Worm (Caenorhabditis elegans): ENCODE results near the gene T08B6.9.
A peak's percentile ranks its signal among the peaks of the same experiment; 100 is the strongest.

The T08B6.9 gene

DNA sequence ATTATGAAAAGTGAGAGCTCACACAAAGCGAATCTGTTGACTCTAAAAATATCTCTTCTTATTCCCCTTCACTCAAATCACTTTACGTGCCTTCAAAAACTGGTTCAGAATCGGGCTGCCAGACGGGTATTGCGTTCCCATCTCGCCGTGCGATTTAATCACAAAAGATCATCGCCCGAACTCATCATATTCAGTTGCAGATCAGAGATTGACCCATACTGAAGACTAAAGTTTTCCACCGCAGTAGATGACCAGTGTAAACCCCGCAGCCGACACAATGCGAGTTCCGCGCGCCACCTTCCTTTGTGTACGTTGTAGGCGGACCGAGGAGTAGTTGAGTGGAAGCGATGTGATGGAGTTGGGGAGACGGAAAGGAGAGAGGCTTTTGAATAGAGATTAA, 10.0 kb upstream of the T08B6.9 start (continued):
- TF ChIP-seq mxl-3 (GFP tag; optimal IDR thresholded peaks at IDR 0.05) (peak; percentile 73), nhr-10 (tag; optimal IDR thresholded peaks at IDR 0.05) (peak; percentile 27), ces-1 (GFP tag; optimal IDR thresholded peaks at IDR 0.05) (no peak), arid-1 (GFP tag; conservative IDR thresholded peaks at IDR 0.05) (peak; percentile 61), rbr-2 (tag; optimal IDR thresholded peaks at IDR 0.05) (peak; percentile 57), ceh-62 (tag; optimal IDR thresholded peaks at IDR 0.05) (no peak), ZK337.2 (GFP tag; IDR thresholded peaks at IDR 0.05) (no peak), ZK546.5 (tag; optimal IDR thresholded peaks at IDR 0.05) (no peak), T26A8.4 (GFP tag; IDR thresholded peaks at IDR 0.05) (no peak), snpc-1.2 (GFP tag; IDR thresholded peaks at IDR 0.05) (peak; percentile 100), T20F7.1 (GFP tag; optimal IDR thresholded peaks at IDR 0.05) (no peak), dpl-1 (GFP tag; optimal IDR thresholded peaks at IDR 0.05) (no peak), Y105C5A.15 (GFP tag; IDR thresholded peaks at IDR 0.05) (no peak), daf-12 (tag; optimal IDR thresholded peaks at IDR 0.05) (no peak), hmg-1.1 (GFP tag; IDR thresholded peaks at IDR 0.05) (no peak), duxl-1 (tag; optimal IDR thresholded peaks at IDR 0.05; ENCODE audit: poor library complexity) (peak; percentile 43), F44E2.7 (GFP tag; IDR thresholded peaks at IDR 0.05) (no peak), lim-7 (GFP tag; IDR thresholded peaks at IDR 0.05) (no peak), vab-7 (GFP tag; IDR thresholded peaks at IDR 0.05) (no peak), tag-97 (GFP tag; IDR thresholded peaks at IDR 0.05) (no peak), F37D6.2 (tag; optimal IDR thresholded peaks at IDR 0.05) (no peak), mxl-2 (GFP tag; conservative IDR thresholded peaks at IDR 0.05) (no peak), ceh-28 (tag; optimal IDR thresholded peaks at IDR 0.05) (no peak), nhr-41 (GFP tag; IDR thresholded peaks at IDR 0.05) (no peak), nhr-42 (GFP tag; IDR thresholded peaks at IDR 0.05) (no peak), nhr-76 (tag; optimal IDR thresholded peaks at IDR 0.05) (no peak), ceh-20 (GFP tag; IDR thresholded peaks at IDR 0.05) (no peak), skn-1 (tag; optimal IDR thresholded peaks at IDR 0.05) (no peak), lin-13 (GFP tag; optimal IDR thresholded peaks at IDR 0.05) (peak; percentile 48), ceh-44 (GFP tag; IDR thresholded peaks at IDR 0.05) (peak; percentile 100), mdt-29 (GFP tag; IDR thresholded peaks at IDR 0.05) (peak; percentile 71; the same call in 1 of the 2 replicates), sdz-12 (GFP tag; optimal IDR thresholded peaks at IDR 0.05) (no peak), ctbp-1 (GFP tag; IDR thresholded peaks at IDR 0.05) (no peak), nhr-102 (tag; optimal IDR thresholded peaks at IDR 0.05) (peak; percentile 81), aly-2 (tag; optimal IDR thresholded peaks at IDR 0.05) (no peak), ama-1 (optimal IDR thresholded peaks at IDR 0.05) (peak; percentile 90), lin-38 (GFP tag; IDR thresholded peaks at IDR 0.05) (no peak; the same call in none of the 2 replicates), Y5F2A.4 (GFP tag; optimal IDR thresholded peaks at IDR 0.05) (no peak), snpc-4 (tag; optimal IDR thresholded peaks at IDR 0.05) (peak; percentile 89), madf-9 (GFP tag; conservative IDR thresholded peaks at IDR 0.05) (no peak), F49E8.2 (tag; optimal IDR thresholded peaks at IDR 0.05; ENCODE audit: borderline replicate concordance) (peak; percentile 94), egl-27 (tag; optimal IDR thresholded peaks at IDR 0.05) (no peak), F10B5.3 (tag; optimal IDR thresholded peaks at IDR 0.05) (peak; percentile 18), mep-1 (tag; optimal IDR thresholded peaks at IDR 0.05) (no peak), daf-8 (GFP tag; IDR thresholded peaks at IDR 0.05) (no peak), ceh-32 (tag; optimal IDR thresholded peaks at IDR 0.05; ENCODE audit: poor library complexity) (no peak), hlh-11 (tag; optimal IDR thresholded peaks at IDR 0.05) (no peak), mdl-1 (tag; optimal IDR thresholded peaks at IDR 0.05) (no peak), daf-16 (GFP tag; optimal IDR thresholded peaks at IDR 0.05) (peak in 1 of 2 experiments; percentile 79), daf-16 (tag; optimal IDR thresholded peaks at IDR 0.05) (peak; percentile 37), ztf-11 (tag; optimal IDR thresholded peaks at IDR 0.05) (no peak), zip-11 (GFP tag; IDR thresholded peaks at IDR 0.05) (no peak), aha-1 (tag) (peak; percentile 94)
